Fruit fly (Drosophila melanogaster): ENCODE results near the gene CG10958.

CG10958 gene

dm6 chrX:8113386-8114279 lies 18.5 kb upstream of the CG10958 start:
- TF ChIP-seq CTCF (optimal IDR thresholded peaks at IDR 0.05) (no peak), CG8478 (optimal IDR thresholded peaks at IDR 0.05) (no peak)

dm6 chrX:8114476-8115342 lies 17.4 kb upstream of the CG10958 start:
- TF ChIP-seq CG8478 (optimal IDR thresholded peaks at IDR 0.05) (no peak), CTCF (optimal IDR thresholded peaks at IDR 0.05) (no peak)

- TF ChIP-seq CG8478 (optimal IDR thresholded peaks at IDR 0.05), result no peak
- TF ChIP-seq CTCF (optimal IDR thresholded peaks at IDR 0.05), result no peak
Measured at dm6 chrX:8115343-8115676, 16.8 kb upstream of the CG10958 start.

dm6 chrX:8115717-8116311 lies 16.3 kb upstream of the CG10958 start, which contains the start of gene Gclc:
Gclc (minus strand) TSS chrX:8116147.
- TF ChIP-seq CTCF (optimal IDR thresholded peaks at IDR 0.05), result no peak
- no peak for TF ChIP-seq CG8478 (optimal IDR thresholded peaks at IDR 0.05)

- TF ChIP-seq CG8478 (optimal IDR thresholded peaks at IDR 0.05), result no peak
- no peak for TF ChIP-seq CTCF (optimal IDR thresholded peaks at IDR 0.05)
Measured at dm6 chrX:8116813-8117212, 15.3 kb upstream of the CG10958 start, which contains the start of gene CG1575. CG1575 (plus strand) TSS chrX:8117012.

- TF ChIP-seq CTCF (optimal IDR thresholded peaks at IDR 0.05) (no peak), CG8478 (optimal IDR thresholded peaks at IDR 0.05) (no peak)
Measured at dm6 chrX:8120939-8121338, 11.1 kb upstream of the CG10958 start, which contains the start of gene CG2260. CG2260 (minus strand) TSS chrX:8121147.

- TF ChIP-seq CG8478 (optimal IDR thresholded peaks at IDR 0.05), result no peak
- no peak for TF ChIP-seq CTCF (optimal IDR thresholded peaks at IDR 0.05)
Measured at dm6 chrX:8122834-8123233, 9.3 kb upstream of the CG10958 start.

dm6 chrX:8125224-8125649 lies 6.8 kb upstream of the CG10958 start:
- TF ChIP-seq CTCF (optimal IDR thresholded peaks at IDR 0.05) (no peak), CG8478 (optimal IDR thresholded peaks at IDR 0.05) (no peak)

- TF ChIP-seq CG8478 (optimal IDR thresholded peaks at IDR 0.05) (no peak), CTCF (optimal IDR thresholded peaks at IDR 0.05) (no peak)
Measured at dm6 chrX:8126149-8126548, 5.9 kb upstream of the CG10958 start.

dm6 chrX:8128133-8128532 lies 4.0 kb upstream of the CG10958 start:
- no peak for TF ChIP-seq CTCF (optimal IDR thresholded peaks at IDR 0.05)

- TF ChIP-seq CTCF (optimal IDR thresholded peaks at IDR 0.05) (no peak), CG8478 (optimal IDR thresholded peaks at IDR 0.05) (no peak)
Measured at dm6 chrX:8129204-8129997, 2.7 kb upstream of the CG10958 start, which contains the start of gene CG2116. CG2116 (plus strand) TSS chrX:8129812.

- no peak for TF ChIP-seq CG8478 (optimal IDR thresholded peaks at IDR 0.05)
- TF ChIP-seq CTCF (optimal IDR thresholded peaks at IDR 0.05), result no peak
Measured at dm6 chrX:8135420-8135874, 3.4 kb downstream of the CG10958 start, which contains the start of the genes cyr and CG2120. cyr (minus strand) TSS chrX:8135713. CG2120 (plus strand) TSS chrX:8135824.

- TF ChIP-seq CG8478 (optimal IDR thresholded peaks at IDR 0.05) (no peak), CTCF (optimal IDR thresholded peaks at IDR 0.05) (no peak)
Measured at dm6 chrX:8137285-8137684, 5.2 kb downstream of the CG10958 start.

- no peak for TF ChIP-seq CG8478 (optimal IDR thresholded peaks at IDR 0.05)
- no peak for TF ChIP-seq CTCF (optimal IDR thresholded peaks at IDR 0.05)
Measured at dm6 chrX:8140707-8141106, 8.6 kb downstream of the CG10958 start.

Data from S2 (cell line).